Worm (Caenorhabditis elegans): ENCODE measurements around the gene Y47C4A.1.
A peak's percentile ranks its signal among the peaks of the same experiment; 100 is the strongest.

DNA sequence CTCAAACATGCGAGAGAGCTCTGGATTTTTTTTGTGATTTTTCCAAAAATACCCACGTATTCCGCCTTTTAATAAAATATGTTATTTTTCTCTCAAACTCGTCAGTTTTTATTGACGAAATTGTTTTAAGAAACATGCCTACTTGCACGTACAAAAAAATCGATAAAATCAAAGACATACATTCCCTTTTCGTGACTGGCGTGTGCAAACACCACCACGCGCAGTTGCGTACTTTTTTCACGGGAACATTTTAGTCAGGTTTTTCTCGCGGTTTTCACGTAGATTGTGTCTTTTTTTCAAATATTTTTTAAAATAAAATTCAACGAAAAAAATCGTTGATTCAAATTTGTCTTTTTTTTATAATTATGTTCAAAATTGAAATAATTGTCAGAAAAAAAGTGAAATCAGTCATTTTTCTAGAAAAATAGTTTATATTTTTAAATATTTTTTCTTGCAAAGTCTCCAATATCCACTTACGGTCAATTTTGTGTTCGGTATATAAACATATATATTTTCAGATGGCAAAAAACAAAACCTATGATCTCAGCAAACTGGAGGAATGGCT lies 39.7 kb upstream of the Y47C4A.1 start, which contains the start of gene M02E1.1:
- TF ChIP-seq lsy-12 (tag; optimal IDR thresholded peaks at IDR 0.05): no peak
- peak; percentile 26 for TF ChIP-seq ama-1 (optimal IDR thresholded peaks at IDR 0.05)
- TF ChIP-seq ZK546.5 (tag; optimal IDR thresholded peaks at IDR 0.05): no peak
- no peak for TF ChIP-seq aly-2 (tag; optimal IDR thresholded peaks at IDR 0.05)
- TF ChIP-seq nhr-12 (tag; optimal IDR thresholded peaks at IDR 0.05): no peak
- TF ChIP-seq nhr-25 (tag; optimal IDR thresholded peaks at IDR 0.05): peak; percentile 9
- TF ChIP-seq R02D3.7 (tag; optimal IDR thresholded peaks at IDR 0.05): no peak
- TF ChIP-seq pha-4 (tag; optimal IDR thresholded peaks at IDR 0.05): peak; percentile 47
- TF ChIP-seq nfya-1 (tag; optimal IDR thresholded peaks at IDR 0.05; ENCODE audit: insufficient read depth): peak; percentile 36

All from whole organism, L3 larva.